Fruit fly (Drosophila melanogaster) whole organism, embryonic: ENCODE results near the gene CG2865.

Source experiments
- CG7786 ChIP-seq: fragments of 200-800 bp; sonication (Bioruptor generic); optimal IDR thresholded peaks from 2 replicates; lab custom pipeline; 2016; ENCODE audit warnings: missing biosample characterization, missing genetic modification characterization
- row ChIP-seq: fragments of 200-800 bp; sonication (Bioruptor generic); IDR thresholded peaks from 3 replicates; pipeline ENCODE4 v1.3.6; 2022; ENCODE audit warnings: missing biosample characterization, missing genetic modification characterization
- tin ChIP-seq: fragments of 200-800 bp; sonication (Bioruptor generic); optimal IDR thresholded peaks from 3 replicates; lab custom pipeline; 2016; ENCODE audit warnings: missing biosample characterization, missing genetic modification characterization

DNA sequence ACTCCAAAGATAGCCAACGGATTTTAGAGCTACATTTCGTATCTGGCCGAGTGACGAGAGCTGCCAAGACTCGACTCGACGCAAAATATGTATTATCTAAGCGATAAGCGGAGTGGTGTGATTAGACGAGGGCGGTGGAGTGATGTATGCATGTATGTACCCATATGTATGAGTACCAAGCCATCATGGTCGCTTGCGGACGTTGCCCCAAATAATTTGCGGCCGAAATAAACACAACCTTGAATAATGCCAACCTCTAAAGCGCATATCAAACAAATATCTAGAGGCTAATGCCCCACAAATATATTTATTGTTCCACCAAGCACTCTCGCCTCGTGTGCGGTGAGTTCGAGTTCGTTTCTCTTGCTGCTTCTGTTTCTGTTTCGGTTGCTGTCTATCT, 9.7 kb upstream of the CG2865 start:
- TF ChIP-seq row (GFP tag; lab: Robert Waterston, UW) (no peak), tin (GFP tag; lab: Kevin White, UChicago) (no peak), CG7786 (GFP tag; lab: Kevin White, UChicago) (no peak)
